Fruit fly (Drosophila melanogaster): ENCODE data around the gene CG5895.
A peak's percentile ranks its signal among the peaks of the same experiment; 100 is the strongest.

The CG5895 gene

dm6 chr3L:16060806-16061600 is 25.7 kb downstream of the CG5895 start (continued):
- TF ChIP-seq pum (GFP tag; optimal IDR thresholded peaks at IDR 0.05): no peak
- TF ChIP-seq CG32532 (GFP tag; IDR thresholded peaks at IDR 0.05): no peak; the same call in 1 of the 2 replicates
- TF ChIP-seq CG10543 (GFP tag; optimal IDR thresholded peaks at IDR 0.05): peak; percentile 56
- TF ChIP-seq toy (GFP tag; IDR thresholded peaks at IDR 0.05): no peak
- peak; percentile 28 for TF ChIP-seq CG1529 (GFP tag; optimal IDR thresholded peaks at IDR 0.05)
- peak; percentile 38 for TF ChIP-seq CG12155 (GFP tag; optimal IDR thresholded peaks at IDR 0.05)
- no peak for TF ChIP-seq CG15073 (GFP tag; optimal IDR thresholded peaks at IDR 0.05)
- TF ChIP-seq CG4282 (GFP tag; optimal IDR thresholded peaks at IDR 0.05): no peak
- TF ChIP-seq CG11504 (tag; optimal IDR thresholded peaks at IDR 0.05): no peak
- no peak for TF ChIP-seq ase (GFP tag; IDR thresholded peaks at IDR 0.05)
- no peak for TF ChIP-seq NFAT (GFP tag; IDR thresholded peaks at IDR 0.05)
- peak; percentile 40 for TF ChIP-seq ind (GFP tag; optimal IDR thresholded peaks at IDR 0.05)
- no peak for TF ChIP-seq CG15269 (tag; optimal IDR thresholded peaks at IDR 0.05)
- TF ChIP-seq CG17361 (GFP tag; IDR thresholded peaks at IDR 0.05): peak; percentile 89; the same call in 2 of the 3 replicates
- no peak for TF ChIP-seq chn (GFP tag; optimal IDR thresholded peaks at IDR 0.05)
- no peak for TF ChIP-seq Aef1 (GFP tag; IDR thresholded peaks at IDR 0.05)
- TF ChIP-seq CG15514 (GFP tag; optimal IDR thresholded peaks at IDR 0.05): no peak
- TF ChIP-seq Sry-δ (GFP tag; optimal IDR thresholded peaks at IDR 0.05): no peak
- no peak for TF ChIP-seq Dbx (GFP tag; IDR thresholded peaks at IDR 0.05)
- no peak for TF ChIP-seq hb (GFP tag; IDR thresholded peaks at IDR 0.05; ENCODE audit: partially characterized antibody)
- TF ChIP-seq nmo (GFP tag; optimal IDR thresholded peaks at IDR 0.05): no peak
- TF ChIP-seq CG6854 (GFP tag; optimal IDR thresholded peaks at IDR 0.05): no peak
- TF ChIP-seq CG12744 (GFP tag; optimal IDR thresholded peaks at IDR 0.05): no peak
- TF ChIP-seq CG8089 (GFP tag; optimal IDR thresholded peaks at IDR 0.05): no peak
- TF ChIP-seq fru (optimal IDR thresholded peaks at IDR 0.05): no peak
- no peak for TF ChIP-seq D (optimal IDR thresholded peaks at IDR 0.05)
- TF ChIP-seq D (GFP tag; optimal IDR thresholded peaks at IDR 0.05): no peak
- TF ChIP-seq Bteb2 (GFP tag; optimal IDR thresholded peaks at IDR 0.05): no peak
- TF ChIP-seq cad (GFP tag; optimal IDR thresholded peaks at IDR 0.05): no peak
- TF ChIP-seq CG18764 (GFP tag; optimal IDR thresholded peaks at IDR 0.05): no peak
- no peak for TF ChIP-seq CG7839 (tag; optimal IDR thresholded peaks at IDR 0.05)
- TF ChIP-seq scrt (GFP tag; optimal IDR thresholded peaks at IDR 0.05): no peak
- no peak for TF ChIP-seq nom (GFP tag; optimal IDR thresholded peaks at IDR 0.05)
- TF ChIP-seq CG5953 (GFP tag; IDR thresholded peaks at IDR 0.05): no peak
- no peak for TF ChIP-seq Sox102F (GFP tag; optimal IDR thresholded peaks at IDR 0.05)
- no peak for TF ChIP-seq CG2889 (GFP tag; IDR thresholded peaks at IDR 0.05)
- TF ChIP-seq C15 (GFP tag; IDR thresholded peaks at IDR 0.05): 0 out of 3 replicates have a peak, but pooled peaks have one; percentile 27
- no peak for TF ChIP-seq croc (GFP tag; conservative IDR thresholded peaks at IDR 0.05)
- TF ChIP-seq mirr (GFP tag; optimal IDR thresholded peaks at IDR 0.05): no peak
- TF ChIP-seq cwo (GFP tag; optimal IDR thresholded peaks at IDR 0.05): peak; percentile 33
- no peak for TF ChIP-seq CG15696 (tag; optimal IDR thresholded peaks at IDR 0.05)
- TF ChIP-seq CG4360 (GFP tag; IDR thresholded peaks at IDR 0.05): no peak
- TF ChIP-seq en (GFP tag; optimal IDR thresholded peaks at IDR 0.05): no peak
- no peak for TF ChIP-seq CG1024 (GFP tag; IDR thresholded peaks at IDR 0.05)
- TF ChIP-seq Neu2 (GFP tag; optimal IDR thresholded peaks at IDR 0.05; ENCODE audit: borderline replicate concordance): no peak
- TF ChIP-seq HLH3B (GFP tag; IDR thresholded peaks at IDR 0.05): no peak
- no peak for TF ChIP-seq CG16863 (GFP tag; optimal IDR thresholded peaks at IDR 0.05)
- TF ChIP-seq Side (GFP tag; optimal IDR thresholded peaks at IDR 0.05): no peak
- TF ChIP-seq CG3726 (GFP tag; IDR thresholded peaks at IDR 0.05): 0 out of 3 replicates have a peak, but pooled peaks have one; percentile 28
- peak; percentile 24 for TF ChIP-seq HLH54F (GFP tag; optimal IDR thresholded peaks at IDR 0.05)
- no peak for TF ChIP-seq sna (GFP tag; IDR thresholded peaks at IDR 0.05; ENCODE audit: partially characterized antibody)
